Fruit fly (Drosophila melanogaster) whole organism, pupa: Measurements from ENCODE around the gene CG31211.

Experiments
- CG13204 ChIP-seq: fragments of 200-800 bp; sonication (Bioruptor generic); optimal IDR thresholded peaks from 2 replicates; lab custom pipeline; 2018; ENCODE audit warnings: missing biosample characterization, mild to moderate bottlenecking, missing genetic modification characterization, moderate library complexity
- CG9948 ChIP-seq: fragments of 200-800 bp; sonication (Bioruptor generic); optimal IDR thresholded peaks from 2 replicates; lab custom pipeline; 2018; ENCODE audit warnings: missing biosample characterization, mild to moderate bottlenecking, missing genetic modification characterization, moderate library complexity
- Pif1A ChIP-seq: fragments of 200-800 bp; sonication (Bioruptor generic); optimal IDR thresholded peaks from 3 replicates; lab custom pipeline; 2016; ENCODE audit warnings: missing biosample characterization, missing genetic modification characterization
- rn ChIP-seq: fragments of 200-800 bp; sonication (Bioruptor generic); IDR thresholded peaks from 2 replicates; pipeline ENCODE4 v1.3.6; 2022; ENCODE audit warnings: missing biosample characterization, missing genetic modification characterization

DNA sequence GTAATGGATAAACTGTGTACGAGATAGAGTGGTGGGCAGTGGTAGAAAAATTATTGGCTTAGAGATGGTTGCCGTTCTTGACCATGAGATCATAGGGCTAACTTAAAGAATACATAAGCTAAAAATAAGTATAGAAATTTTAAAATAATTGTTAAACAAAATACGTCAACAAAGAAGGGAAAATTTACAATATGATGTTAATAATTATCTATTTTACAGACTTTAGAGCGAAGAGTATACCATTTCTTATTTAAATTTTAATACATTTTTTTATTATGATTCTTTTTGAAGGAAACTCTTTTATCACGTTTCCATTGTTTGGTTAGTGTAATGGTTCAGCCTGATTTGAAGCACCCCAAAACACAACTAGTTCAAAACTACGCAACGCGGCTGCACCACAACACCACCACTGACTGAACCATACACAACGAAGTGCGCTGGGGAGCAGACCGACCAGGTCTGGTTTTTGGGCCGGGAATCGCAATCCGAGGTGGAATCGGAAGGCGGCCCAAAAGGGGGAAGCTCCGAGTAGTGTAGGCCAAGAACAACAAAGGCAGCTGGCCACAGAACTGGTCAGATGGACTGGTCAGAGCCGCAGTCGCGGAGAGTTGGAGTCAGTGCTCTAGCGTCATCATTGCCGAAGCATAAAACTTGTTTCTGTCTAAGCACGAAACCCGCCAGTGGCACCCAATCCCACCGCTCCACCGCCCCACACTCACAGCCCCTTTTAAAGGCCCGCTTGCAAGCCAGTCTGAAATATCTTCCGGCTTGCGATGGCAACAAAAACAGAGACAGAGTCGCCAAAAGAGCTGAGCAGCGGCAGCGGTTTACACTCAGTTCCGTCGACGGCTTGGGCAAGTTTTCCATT lies 3.8 kb upstream of the CG31211 start:
- TF ChIP-seq Pif1A, result no peak
- TF ChIP-seq rn, result no peak
- peak; percentile 59 for TF ChIP-seq CG13204 (GFP tag; lab: Kevin White, UChicago)
- TF ChIP-seq CG9948 (tag; lab: Kevin White, UChicago), result peak; percentile 60
